Worm (Caenorhabditis elegans) whole organism, L4 larva: ENCODE data around the gene ins-2.
A peak's percentile ranks its signal among the peaks of the same experiment; 100 is the strongest.

Source experiments
- R02D3.7 ChIP-seq: fragments of 150-350 bp; sonication (generic microtip); optimal IDR thresholded peaks from 3 replicates; lab custom pipeline; 2014; ENCODE audit warnings: missing biosample characterization, missing genetic modification characterization
- T20F7.1 ChIP-seq: fragments of 200-800 bp; sonication (Bioruptor generic); optimal IDR thresholded peaks from 2 replicates; lab custom pipeline; 2018; ENCODE audit warnings: mild to moderate bottlenecking, missing genetic modification characterization, missing compliant biosample characterization
- aha-1 ChIP-seq: fragments of 150-350 bp; peaks from one replicate; lab custom pipeline; 2014; ENCODE audit warnings: missing biosample characterization, missing genetic modification characterization
- ama-1 ChIP-seq: fragments of 150-350 bp; optimal IDR thresholded peaks from 2 replicates; lab custom pipeline; 2014; ENCODE audit warnings: inconsistent platforms, mixed read lengths
- arid-1 ChIP-seq: fragments of 200-800 bp; sonication (Bioruptor generic); conservative IDR thresholded peaks from 2 replicates; pipeline ENCODE4 v1.3.6; 2022; ENCODE audit warnings: missing genetic modification reagents, missing genetic modification characterization, missing compliant biosample characterization
- ceh-28 ChIP-seq: fragments of 150-350 bp; optimal IDR thresholded peaks from 2 replicates; lab custom pipeline; 2014; ENCODE audit warnings: missing biosample characterization, missing genetic modification reagents, missing genetic modification characterization
- ceh-82 ChIP-seq: sonication (generic microtip); optimal IDR thresholded peaks from 2 replicates; lab custom pipeline; 2017; ENCODE audit warnings: missing biosample characterization, missing genetic modification characterization
- cey-2 ChIP-seq: sonication (generic microtip); optimal IDR thresholded peaks from 3 replicates; lab custom pipeline; 2017; ENCODE audit warnings: missing genetic modification characterization, mild to moderate bottlenecking, missing compliant biosample characterization, antibody characterized with exemption, borderline replicate concordance; ENCODE audit not compliant: insufficient read depth
- ctbp-1 ChIP-seq: fragments of 200-800 bp; sonication (Bioruptor generic); IDR thresholded peaks from 2 replicates; pipeline ENCODE4 v1.3.6; 2022; ENCODE audit warnings: missing genetic modification reagents, missing genetic modification characterization, missing compliant biosample characterization
- daf-16 ChIP-seq, 3 experiments: sonication (generic microtip); optimal IDR thresholded peaks; 2 replicates each; lab custom pipeline; 2016 to 2017; ENCODE audit warnings: missing genetic modification characterization in 3 of 3, missing genetic modification reagents in 3 of 3, mild to moderate bottlenecking in 2 of 3, missing compliant biosample characterization in 2 of 3, missing biosample characterization in 1 of 3, moderate library complexity in 1 of 3
- daf-19 ChIP-seq: fragments of 200-800 bp; sonication (Bioruptor generic); conservative IDR thresholded peaks from 2 replicates; pipeline ENCODE4 v1.3.6; 2022; ENCODE audit warnings: missing genetic modification characterization, missing compliant biosample characterization
- dmd-6 ChIP-seq: fragments of 200-800 bp; sonication (Bioruptor generic); IDR thresholded peaks from 2 replicates; pipeline ENCODE4 v1.3.6; 2022; ENCODE audit warnings: missing genetic modification reagents, missing genetic modification characterization, missing compliant biosample characterization
- dve-1 ChIP-seq: sonication (generic microtip); optimal IDR thresholded peaks from 2 replicates; lab custom pipeline; 2017; ENCODE audit warnings: antibody characterized with exemption, mild to moderate bottlenecking, missing genetic modification characterization, missing compliant biosample characterization; ENCODE audit not compliant: insufficient read depth
- fos-1 ChIP-seq: fragments of 150-350 bp; optimal IDR thresholded peaks from 2 replicates; lab custom pipeline; 2014; ENCODE audit warnings: missing biosample characterization, missing genetic modification characterization
- hif-1 ChIP-seq, 2 experiments: sonication (generic microtip); optimal IDR thresholded peaks; 2 replicates each; lab custom pipeline; 2016 to 2017; ENCODE audit warnings: missing compliant biosample characterization in 2 of 2, missing genetic modification characterization in 2 of 2, missing genetic modification reagents in 2 of 2, missing genotype in 2 of 2, mild to moderate bottlenecking in 1 of 2
- hlh-11 ChIP-seq: fragments of 200-800 bp; sonication (Bioruptor generic); optimal IDR thresholded peaks from 2 replicates; lab custom pipeline; 2018; ENCODE audit warnings: mild to moderate bottlenecking, missing genetic modification characterization, missing compliant biosample characterization
- hlh-30 ChIP-seq: sonication (generic microtip); optimal IDR thresholded peaks from 2 replicates; lab custom pipeline; 2017; ENCODE audit warnings: antibody characterized with exemption, mild to moderate bottlenecking, missing genetic modification characterization, missing compliant biosample characterization; ENCODE audit not compliant: insufficient read depth
- jun-1 ChIP-seq: fragments of 150-350 bp; optimal IDR thresholded peaks from 2 replicates; lab custom pipeline; 2014; ENCODE audit warnings: missing biosample characterization, missing genetic modification reagents, missing genetic modification characterization
- lin-1 ChIP-seq: fragments of 200-800 bp; sonication (Bioruptor generic); IDR thresholded peaks from 2 replicates; pipeline ENCODE4 v1.3.6; 2022; ENCODE audit warnings: missing genetic modification reagents, missing genetic modification characterization, missing compliant biosample characterization
- lin-13 ChIP-seq: fragments of 150-350 bp; optimal IDR thresholded peaks from 2 replicates; lab custom pipeline; 2014; ENCODE audit warnings: missing biosample characterization, missing genetic modification reagents, missing genetic modification characterization
- lin-38 ChIP-seq: fragments of 200-800 bp; sonication (Bioruptor generic); IDR thresholded peaks from 2 replicates; pipeline ENCODE4 v1.3.6; 2022; ENCODE audit warnings: missing genetic modification reagents, missing genetic modification characterization, missing compliant biosample characterization
- lsy-2 ChIP-seq, 2 experiments: fragments of 150-350 bp in 1 of 2; sonication (generic microtip) in 1 of 2; optimal IDR thresholded peaks; 2 replicates each; lab custom pipeline; 2014 to 2017; ENCODE audit warnings: missing biosample characterization in 2 of 2, missing genetic modification characterization in 2 of 2
- madf-9 ChIP-seq: fragments of 200-800 bp; sonication (Bioruptor generic); conservative IDR thresholded peaks from 2 replicates; pipeline ENCODE4 v1.3.6; 2022; ENCODE audit warnings: missing genetic modification reagents, missing genetic modification characterization, missing compliant biosample characterization
- mdl-1 ChIP-seq, 2 experiments: fragments of 150-350 bp in 1 of 2; sonication (generic microtip) in 1 of 2; optimal IDR thresholded peaks; 2 replicates each; lab custom pipeline; 2014 to 2017; ENCODE audit warnings: missing biosample characterization in 2 of 2, missing genetic modification characterization in 2 of 2
- mep-1 ChIP-seq: fragments of 150-350 bp; sonication (generic microtip); optimal IDR thresholded peaks from 3 replicates; lab custom pipeline; 2014; ENCODE audit warnings: missing biosample characterization, missing genetic modification characterization
- mes-2 ChIP-seq: sonication (generic microtip); optimal IDR thresholded peaks from 2 replicates; lab custom pipeline; 2016; ENCODE audit warnings: missing genotype, mild to moderate bottlenecking, missing genetic modification characterization, missing compliant biosample characterization; ENCODE audit not compliant: poor library complexity, severe bottlenecking
- mxl-2 ChIP-seq: fragments of 200-800 bp; sonication (Bioruptor generic); conservative IDR thresholded peaks from 2 replicates; pipeline ENCODE4 v1.3.6; 2022; ENCODE audit warnings: missing genetic modification reagents, missing genetic modification characterization, missing compliant biosample characterization
- mxl-3 ChIP-seq: fragments of 200-800 bp; sonication (Bioruptor generic); optimal IDR thresholded peaks from 2 replicates; lab custom pipeline; 2018; ENCODE audit warnings: mild to moderate bottlenecking, missing genetic modification characterization, missing compliant biosample characterization
- nhr-11 ChIP-seq: fragments of 150-350 bp; optimal IDR thresholded peaks from 2 replicates; lab custom pipeline; 2014; ENCODE audit warnings: missing biosample characterization, missing genetic modification characterization
- nhr-25 ChIP-seq: sonication (generic microtip); optimal IDR thresholded peaks from 2 replicates; lab custom pipeline; 2017; ENCODE audit warnings: missing genetic modification characterization, mild to moderate bottlenecking, missing compliant biosample characterization, antibody characterized with exemption, moderate library complexity, borderline replicate concordance; ENCODE audit not compliant: insufficient read depth
- nhr-28 ChIP-seq: fragments of 150-350 bp; optimal IDR thresholded peaks from 2 replicates; lab custom pipeline; 2014; ENCODE audit warnings: missing biosample characterization, missing genetic modification characterization
- nhr-41 ChIP-seq: fragments of 200-800 bp; sonication (Bioruptor generic); IDR thresholded peaks from 2 replicates; pipeline ENCODE4 v1.3.6; 2022; ENCODE audit warnings: missing genetic modification reagents, missing genetic modification characterization, missing compliant biosample characterization
- nhr-48 ChIP-seq: sonication (generic microtip); optimal IDR thresholded peaks from 2 replicates; lab custom pipeline; 2016; ENCODE audit warnings: mild to moderate bottlenecking, missing genetic modification characterization, missing compliant biosample characterization
- nhr-77 ChIP-seq: fragments of 150-350 bp; optimal IDR thresholded peaks from 2 replicates; lab custom pipeline; 2014; ENCODE audit warnings: missing biosample characterization, missing genetic modification characterization
- pha-4 ChIP-seq, 2 experiments: fragments of 150-350 bp in 1 of 2; fragments of 200-800 bp in 1 of 2; sonication (Bioruptor generic) in 1 of 2; IDR thresholded peaks in 1 of 2; optimal IDR thresholded peaks in 1 of 2; 2 replicates each; pipeline versions ENCODE4 v1.3.6 to Lab custom; 2014 to 2022; ENCODE audit warnings: missing genetic modification characterization in 2 of 2, missing genetic modification reagents in 2 of 2, missing biosample characterization in 1 of 2, missing compliant biosample characterization in 1 of 2
- pqm-1 ChIP-seq: sonication (generic microtip); optimal IDR thresholded peaks from 2 replicates; lab custom pipeline; 2017; ENCODE audit warnings: missing biosample characterization, missing genetic modification characterization
- tra-1 ChIP-seq: fragments of 200-800 bp; sonication (Bioruptor generic); IDR thresholded peaks from 2 replicates; pipeline ENCODE4 v1.3.6; 2022; ENCODE audit warnings: missing genetic modification reagents, missing genetic modification characterization, missing compliant biosample characterization
- unc-62 ChIP-seq, 3 experiments: fragments of 150-350 bp in 1 of 3; sonication (generic microtip); optimal IDR thresholded peaks in 2 of 3; peaks in 1 of 3; 1 replicate in 1 of 3; 2 replicates in 2 of 3; lab custom pipeline; 2014 to 2017; ENCODE audit warnings: missing biosample characterization in 3 of 3, missing genetic modification characterization in 3 of 3, missing genetic modification reagents in 3 of 3, missing genotype in 1 of 3
- zfp-3 ChIP-seq: fragments of 200-800 bp; sonication (Bioruptor generic); conservative IDR thresholded peaks from 2 replicates; pipeline ENCODE4 v1.3.6; 2022; ENCODE audit warnings: missing genetic modification reagents, missing genetic modification characterization, missing compliant biosample characterization
- zip-11 ChIP-seq: fragments of 200-800 bp; sonication (Bioruptor generic); IDR thresholded peaks from 2 replicates; pipeline ENCODE4 v1.3.6; 2022; ENCODE audit warnings: missing genetic modification characterization, missing compliant biosample characterization

ins-2 gene

ce11 chrII:6026646-6027045, 38.3 kb downstream of the ins-2 start:
- peak; percentile 100 for TF ChIP-seq pqm-1 (tag; lab: Kevin White, UChicago)
- TF ChIP-seq tra-1 (GFP tag; lab: Robert Waterston, UW): peak; percentile 93
- TF ChIP-seq nhr-41: peak; percentile 60; the same call in 1 of the 2 replicates
- peak in 1 of 2 experiments; percentile 62 for TF ChIP-seq lsy-2 (tag; optimal IDR thresholded peaks at IDR 0.05; lab: Kevin White, UChicago)
- TF ChIP-seq daf-19 (GFP tag; lab: Robert Waterston, UW): no peak
- peak; percentile 66 for TF ChIP-seq nhr-48
- TF ChIP-seq ceh-28 (tag; lab: Kevin White, UChicago): no peak
- TF ChIP-seq jun-1: peak; percentile 4
- peak; percentile 88 for TF ChIP-seq nhr-77 (tag; lab: Kevin White, UChicago)
- no peak for TF ChIP-seq ctbp-1 (GFP tag; lab: Robert Waterston, UW)
- TF ChIP-seq arid-1 (GFP tag; lab: Robert Waterston, UW): no peak
- TF ChIP-seq T20F7.1 (GFP tag; lab: Kevin White, UChicago): peak; percentile 50
- TF ChIP-seq zip-11 (GFP tag; lab: Robert Waterston, UW): no peak
- TF ChIP-seq lin-1 (GFP tag; lab: Robert Waterston, UW): peak; percentile 97
- peak; percentile 99 for TF ChIP-seq dve-1 (tag; lab: Kevin White, UChicago)
- TF ChIP-seq mxl-2 (GFP tag; lab: Robert Waterston, UW): no peak
- no peak for TF ChIP-seq ama-1 (lab: Kevin White, UChicago)
- TF ChIP-seq mes-2 (tag; lab: Kevin White, UChicago): no peak
- TF ChIP-seq lin-38: no peak
- TF ChIP-seq hlh-11 (tag; lab: Kevin White, UChicago): peak; percentile 92
- peak; percentile 94; the same call in 1 of the 2 replicates for TF ChIP-seq dmd-6
- no peak for TF ChIP-seq ceh-82 (tag; lab: Kevin White, UChicago)
- TF ChIP-seq lin-13: no peak
- TF ChIP-seq daf-16 (GFP tag; optimal IDR thresholded peaks at IDR 0.05; lab: Kevin White, UChicago): peak in 1 of 2 experiments; percentile 82
- TF ChIP-seq daf-16 (tag; optimal IDR thresholded peaks at IDR 0.05; lab: Kevin White, UChicago): peak; percentile 98
- peak; percentile 46; the same call in 1 of the 2 replicates for TF ChIP-seq pha-4 (GFP tag; IDR thresholded peaks at IDR 0.05; lab: Robert Waterston, UW)
- no peak for TF ChIP-seq pha-4 (tag; optimal IDR thresholded peaks at IDR 0.05; lab: Kevin White, UChicago)
- TF ChIP-seq nhr-25 (tag; lab: Kevin White, UChicago): no peak
- peak in 1 of 2 experiments; percentile 62 for TF ChIP-seq mdl-1 (tag; optimal IDR thresholded peaks at IDR 0.05; lab: Kevin White, UChicago)
- TF ChIP-seq R02D3.7 (tag; lab: Kevin White, UChicago): no peak
- peak in 1 of 2 experiments; percentile 10 for TF ChIP-seq hif-1 (tag; optimal IDR thresholded peaks at IDR 0.05; lab: Kevin White, UChicago)
- peak; percentile 53 for TF ChIP-seq hlh-30 (tag; lab: Kevin White, UChicago)
- TF ChIP-seq mep-1: peak; percentile 44
- TF ChIP-seq fos-1: no peak
- peak; percentile 74 for TF ChIP-seq aha-1 (tag; lab: Kevin White, UChicago)
- TF ChIP-seq nhr-28 (tag; lab: Kevin White, UChicago): peak; percentile 94
- TF ChIP-seq zfp-3 (GFP tag; lab: Robert Waterston, UW): no peak
- TF ChIP-seq unc-62 (GFP tag; optimal IDR thresholded peaks at IDR 0.05 in 1 of 2; lab: Kevin White, UChicago): no peak
- no peak for TF ChIP-seq unc-62 (tag; optimal IDR thresholded peaks at IDR 0.05; lab: Kevin White, UChicago)
- peak; percentile 75 for TF ChIP-seq cey-2

- TF ChIP-seq madf-9 (GFP tag; lab: Robert Waterston, UW) (no peak), nhr-11 (tag; lab: Kevin White, UChicago) (peak; percentile 71), mxl-3 (GFP tag; lab: Kevin White, UChicago) (peak; percentile 67)
These were observed 40.3 kb downstream of the ins-2 start for ce11 chrII:6028594-6029141.
